Worm (Caenorhabditis elegans) whole organism, early embryonic: ENCODE results near the gene F02C12.2.

Experiments
- B0310.2 ChIP-seq: sonication (generic microtip); optimal IDR thresholded peaks from 2 replicates; lab custom pipeline; 2016; ENCODE audit warnings: mild to moderate bottlenecking, missing genetic modification characterization, missing compliant biosample characterization
- F13C5.2 ChIP-seq: sonication (generic microtip); optimal IDR thresholded peaks from 2 replicates; lab custom pipeline; 2017; ENCODE audit warnings: mild to moderate bottlenecking, missing genetic modification characterization, inconsistent platforms, missing compliant biosample characterization
- aly-1 ChIP-seq: sonication (generic microtip); optimal IDR thresholded peaks from 2 replicates; lab custom pipeline; 2016; ENCODE audit warnings: missing genetic modification characterization, missing compliant biosample characterization
- ama-1 ChIP-seq: fragments of 150-350 bp; optimal IDR thresholded peaks from 2 replicates; lab custom pipeline; 2014
- ceh-36 ChIP-seq: sonication (generic microtip); optimal IDR thresholded peaks from 2 replicates; lab custom pipeline; 2016; ENCODE audit warnings: missing genetic modification characterization, inconsistent platforms, missing compliant biosample characterization
- ets-7 ChIP-seq: sonication (generic microtip); optimal IDR thresholded peaks from 2 replicates; lab custom pipeline; 2016; ENCODE audit warnings: missing genotype, missing genetic modification characterization, missing compliant biosample characterization
- flt-1 ChIP-seq: fragments of 200-800 bp; sonication (Bioruptor generic); IDR thresholded peaks from 2 replicates; pipeline ENCODE4 v1.3.6; 2022; ENCODE audit warnings: missing genetic modification characterization, missing compliant biosample characterization
- hnd-1 ChIP-seq: sonication (generic microtip); optimal IDR thresholded peaks from 2 replicates; lab custom pipeline; 2016; ENCODE audit warnings: missing genetic modification characterization, missing compliant biosample characterization
- scrt-1 ChIP-seq: fragments of 200-800 bp; sonication (Bioruptor generic); IDR thresholded peaks from 2 replicates; pipeline ENCODE4 v1.3.6; 2022; ENCODE audit warnings: missing genetic modification characterization, missing compliant biosample characterization
- tbx-11 ChIP-seq: fragments of 200-800 bp; sonication (Bioruptor generic); IDR thresholded peaks from 2 replicates; pipeline ENCODE4 v1.3.6; 2022; ENCODE audit warnings: missing genetic modification characterization, missing compliant biosample characterization
- tbx-37 ChIP-seq: fragments of 200-800 bp; sonication (Bioruptor generic); conservative IDR thresholded peaks from 2 replicates; pipeline ENCODE4 v1.3.6; 2022; ENCODE audit warnings: missing genetic modification reagents, missing genetic modification characterization, missing compliant biosample characterization
- tra-4 ChIP-seq: sonication (generic microtip); optimal IDR thresholded peaks from 2 replicates; lab custom pipeline; 2017; ENCODE audit warnings: missing genetic modification characterization, missing compliant biosample characterization

DNA sequence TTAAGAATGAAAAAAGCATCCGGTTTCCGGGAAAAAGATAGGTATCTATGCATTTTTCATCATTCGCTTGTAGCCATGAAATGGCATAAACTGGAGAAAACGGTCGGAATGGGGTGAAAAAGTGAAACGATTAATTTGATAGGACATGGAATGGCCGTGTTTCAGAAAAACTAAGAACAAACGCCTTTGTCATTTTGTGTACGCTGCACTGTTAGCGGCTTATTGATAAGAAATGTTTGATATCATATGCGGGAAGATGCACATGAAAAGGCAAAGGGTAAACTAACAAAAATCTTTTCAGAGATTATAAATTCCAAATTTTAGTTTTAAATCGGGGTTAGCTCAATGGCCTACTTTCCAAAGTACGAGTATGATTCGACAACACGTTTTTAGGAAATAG lies 21.9 kb upstream of the F02C12.2 start:
- TF ChIP-seq tra-4 (tag; lab: Kevin White, UChicago) (no peak), F13C5.2 (tag; lab: Kevin White, UChicago) (no peak), B0310.2 (tag; lab: Kevin White, UChicago) (no peak), tbx-37 (GFP tag; lab: Robert Waterston, UW) (no peak), hnd-1 (tag; lab: Kevin White, UChicago) (no peak), ama-1 (no peak), flt-1 (GFP tag; lab: Robert Waterston, UW) (no peak), tbx-11 (GFP tag; lab: Robert Waterston, UW) (no peak), aly-1 (tag; lab: Kevin White, UChicago) (no peak), ets-7 (tag; lab: Kevin White, UChicago) (no peak), scrt-1 (GFP tag; lab: Robert Waterston, UW) (no peak), ceh-36 (tag; lab: Kevin White, UChicago) (no peak)
